Worm (Caenorhabditis elegans) whole organism, L1 larva: ENCODE data around the gene R10E9.4.
A peak's percentile ranks its signal among the peaks of the same experiment; 100 is the strongest.

Experiments used
- C04F5.9 ChIP-seq: sonication (generic microtip); optimal IDR thresholded peaks from 2 replicates; lab custom pipeline; 2016; ENCODE audit warnings: missing genetic modification characterization, missing compliant biosample characterization
- C16A3.4 ChIP-seq: fragments of 150-350 bp; optimal IDR thresholded peaks from 2 replicates; lab custom pipeline; 2014; ENCODE audit warnings: missing biosample characterization, missing genetic modification characterization
- C34B4.2 ChIP-seq: sonication (generic microtip); optimal IDR thresholded peaks from 2 replicates; lab custom pipeline; 2017; ENCODE audit warnings: mild to moderate bottlenecking, missing genetic modification characterization, missing compliant biosample characterization
- F16B12.6 ChIP-seq: fragments of 150-350 bp; optimal IDR thresholded peaks from 2 replicates; lab custom pipeline; 2014; ENCODE audit warnings: missing biosample characterization, missing genetic modification characterization
- Y116A8C.19 ChIP-seq: sonication (generic microtip); optimal IDR thresholded peaks from 2 replicates; lab custom pipeline; 2016; ENCODE audit warnings: missing compliant biosample characterization, missing genetic modification characterization, borderline replicate concordance
- ama-1 ChIP-seq: fragments of 150-350 bp; optimal IDR thresholded peaks from 2 replicates; lab custom pipeline; 2014
- ceh-8 ChIP-seq: fragments of 200-800 bp; sonication (Bioruptor generic); optimal IDR thresholded peaks from 2 replicates; lab custom pipeline; 2018; ENCODE audit warnings: mild to moderate bottlenecking, missing genetic modification characterization, moderate library complexity, missing compliant biosample characterization
- ceh-88 ChIP-seq: fragments of 200-800 bp; sonication (Bioruptor generic); IDR thresholded peaks from 2 replicates; pipeline ENCODE4 v1.3.6; 2022; ENCODE audit warnings: missing genetic modification characterization, missing compliant biosample characterization
- ces-1 ChIP-seq: fragments of 150-350 bp; optimal IDR thresholded peaks from 2 replicates; lab custom pipeline; 2014; ENCODE audit warnings: missing biosample characterization, missing genetic modification reagents, missing genetic modification characterization
- egl-27 ChIP-seq, 2 experiments: fragments of 150-350 bp in 1 of 2; sonication (generic microtip); optimal IDR thresholded peaks; 3 replicates each; lab custom pipeline; 2017 to 2018; ENCODE audit warnings: missing biosample characterization in 2 of 2, missing genetic modification characterization in 2 of 2, missing genetic modification reagents in 2 of 2
- elt-2 ChIP-seq: sonication (generic microtip); optimal IDR thresholded peaks from 2 replicates; lab custom pipeline; 2016; ENCODE audit warnings: missing genetic modification characterization, mild to moderate bottlenecking, inconsistent platforms, missing compliant biosample characterization, missing genetic modification reagents
- hlh-17 ChIP-seq: fragments of 200-800 bp; sonication (Bioruptor generic); optimal IDR thresholded peaks from 2 replicates; lab custom pipeline; 2018; ENCODE audit warnings: missing genetic modification characterization, mild to moderate bottlenecking, missing compliant biosample characterization, moderate library complexity, borderline replicate concordance
- hpl-2 ChIP-seq: fragments of 150-350 bp; optimal IDR thresholded peaks from 2 replicates; lab custom pipeline; 2014; ENCODE audit warnings: missing biosample characterization, missing genetic modification reagents, missing genetic modification characterization
- irx-1 ChIP-seq: sonication (generic microtip); optimal IDR thresholded peaks from 2 replicates; lab custom pipeline; 2016; ENCODE audit warnings: missing genetic modification characterization, missing compliant biosample characterization
- isw-1 ChIP-seq: fragments of 200-800 bp; sonication (Bioruptor generic); IDR thresholded peaks from 2 replicates; pipeline ENCODE4 v1.3.6; 2022; ENCODE audit warnings: missing genetic modification characterization, missing compliant biosample characterization
- jun-1 ChIP-seq: fragments of 150-350 bp; optimal IDR thresholded peaks from 2 replicates; lab custom pipeline; 2014; ENCODE audit warnings: missing biosample characterization, missing genetic modification reagents, missing genetic modification characterization
- lin-13 ChIP-seq: fragments of 150-350 bp; optimal IDR thresholded peaks from 2 replicates; lab custom pipeline; 2014; ENCODE audit warnings: missing biosample characterization, missing genetic modification reagents, missing genetic modification characterization
- lin-35 ChIP-seq, 2 experiments: fragments of 150-350 bp; optimal IDR thresholded peaks; 2 replicates each; lab custom pipeline; 2014; ENCODE audit warnings: missing biosample characterization in 2 of 2, missing genetic modification characterization in 2 of 2, missing genetic modification reagents in 2 of 2
- lin-39 ChIP-seq: fragments of 150-350 bp; optimal IDR thresholded peaks from 2 replicates; lab custom pipeline; 2014; ENCODE audit warnings: missing biosample characterization, missing genetic modification reagents, missing genetic modification characterization
- lir-3 ChIP-seq: sonication (generic microtip); optimal IDR thresholded peaks from 2 replicates; lab custom pipeline; 2016; ENCODE audit warnings: mild to moderate bottlenecking, missing genetic modification characterization, moderate library complexity, missing compliant biosample characterization; ENCODE audit not compliant: poor library complexity
- mdl-1 ChIP-seq, 2 experiments: fragments of 150-350 bp; optimal IDR thresholded peaks; 2 replicates each; lab custom pipeline; 2014 to 2017; ENCODE audit warnings: missing biosample characterization in 2 of 2, missing genetic modification characterization in 2 of 2, inconsistent platforms in 1 of 2
- mep-1 ChIP-seq: fragments of 150-350 bp; optimal IDR thresholded peaks from 2 replicates; lab custom pipeline; 2014; ENCODE audit warnings: missing biosample characterization, missing genetic modification characterization
- nhr-20 ChIP-seq: sonication (generic microtip); optimal IDR thresholded peaks from 2 replicates; lab custom pipeline; 2016; ENCODE audit warnings: mild to moderate bottlenecking, missing genetic modification characterization, missing compliant biosample characterization
- nhr-28 ChIP-seq: fragments of 150-350 bp; optimal IDR thresholded peaks from 2 replicates; lab custom pipeline; 2014; ENCODE audit warnings: missing biosample characterization, missing genetic modification characterization
- nhr-47 ChIP-seq: sonication (generic microtip); optimal IDR thresholded peaks from 2 replicates; lab custom pipeline; 2016; ENCODE audit warnings: mild to moderate bottlenecking, missing genetic modification characterization, moderate library complexity, missing compliant biosample characterization
- nhr-84 ChIP-seq: sonication (generic microtip); optimal IDR thresholded peaks from 2 replicates; lab custom pipeline; 2017; ENCODE audit warnings: missing biosample characterization, missing genetic modification characterization
- pag-3 ChIP-seq: sonication (generic microtip); optimal IDR thresholded peaks from 2 replicates; lab custom pipeline; 2017; ENCODE audit warnings: missing genetic modification characterization, mild to moderate bottlenecking, missing compliant biosample characterization, antibody characterized with exemption, borderline replicate concordance; ENCODE audit not compliant: insufficient read depth
- pqm-1 ChIP-seq: sonication (generic microtip); optimal IDR thresholded peaks from 3 replicates; lab custom pipeline; 2017; ENCODE audit warnings: missing biosample characterization, missing genetic modification characterization
- snpc-4 ChIP-seq: fragments of 150-350 bp; optimal IDR thresholded peaks from 2 replicates; lab custom pipeline; 2014; ENCODE audit warnings: missing biosample characterization, missing genetic modification characterization
- sup-37 ChIP-seq: fragments of 200-800 bp; sonication (Bioruptor generic); optimal IDR thresholded peaks from 2 replicates; lab custom pipeline; 2018; ENCODE audit warnings: mild to moderate bottlenecking, missing genetic modification characterization, missing compliant biosample characterization
- swsn-7 ChIP-seq: sonication (generic microtip); optimal IDR thresholded peaks from 2 replicates; lab custom pipeline; 2016; ENCODE audit warnings: missing genetic modification characterization, missing compliant biosample characterization
- unc-130 ChIP-seq: fragments of 150-350 bp; optimal IDR thresholded peaks from 2 replicates; lab custom pipeline; 2017; ENCODE audit warnings: missing biosample characterization, missing genetic modification characterization, inconsistent platforms
- unc-62 ChIP-seq: fragments of 150-350 bp; optimal IDR thresholded peaks from 2 replicates; lab custom pipeline; 2014; ENCODE audit warnings: missing biosample characterization, missing genetic modification reagents, missing genetic modification characterization
- unc-98 ChIP-seq: fragments of 200-800 bp; sonication (Bioruptor generic); IDR thresholded peaks from 2 replicates; pipeline ENCODE4 v1.3.6; 2022; ENCODE audit warnings: missing genetic modification characterization, missing compliant biosample characterization
- vab-15 ChIP-seq: sonication (generic microtip); optimal IDR thresholded peaks from 2 replicates; lab custom pipeline; 2017; ENCODE audit warnings: missing genotype, mild to moderate bottlenecking, missing genetic modification characterization, missing compliant biosample characterization
- zag-1 ChIP-seq: fragments of 150-350 bp; optimal IDR thresholded peaks from 2 replicates; lab custom pipeline; 2014; ENCODE audit warnings: missing biosample characterization, missing genetic modification characterization
- zip-4 ChIP-seq: fragments of 200-800 bp; sonication (Bioruptor generic); optimal IDR thresholded peaks from 2 replicates; lab custom pipeline; 2018; ENCODE audit warnings: mild to moderate bottlenecking, missing genetic modification characterization, moderate library complexity, missing compliant biosample characterization

The R10E9.4 gene

DNA sequence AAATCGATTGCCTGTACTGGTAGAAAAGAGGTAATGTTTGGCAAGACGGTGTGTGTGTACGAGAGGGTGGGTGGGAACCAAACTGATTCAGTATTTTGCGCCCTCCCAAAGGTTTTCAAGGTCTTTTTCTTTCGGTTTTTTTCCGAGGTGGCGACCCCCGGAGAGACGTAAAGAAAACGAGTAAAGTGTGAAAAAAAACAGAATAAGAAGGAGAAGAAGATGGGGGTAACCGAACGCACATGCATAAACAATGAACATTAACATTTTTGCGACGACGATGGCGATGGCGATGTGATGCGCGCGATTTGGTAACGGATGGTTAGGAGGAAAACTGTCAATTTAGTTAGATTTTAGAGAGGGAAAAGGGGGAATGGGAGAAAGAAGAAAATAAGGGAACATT lies 5.9 kb upstream of the R10E9.4 start (continued):
- TF ChIP-seq unc-98 (GFP tag; lab: Robert Waterston, UW) (no peak), ceh-8 (GFP tag; lab: Kevin White, UChicago) (no peak), sup-37 (GFP tag; lab: Kevin White, UChicago) (no peak), F16B12.6 (no peak), lir-3 (tag; lab: Kevin White, UChicago) (no peak), ama-1 (lab: Kevin White, UChicago) (no peak), unc-62 (GFP tag; lab: Kevin White, UChicago) (no peak), ces-1 (GFP tag; lab: Kevin White, UChicago) (no peak), ceh-88 (GFP tag; lab: Robert Waterston, UW) (no peak), swsn-7 (tag; lab: Kevin White, UChicago) (no peak), C04F5.9 (tag; lab: Kevin White, UChicago) (no peak), mep-1 (peak; percentile 22), nhr-28 (no peak)

ce11 chrIII:3976992-3977391 lies 4.4 kb upstream of the R10E9.4 start:
- peak in 1 of 2 experiments; percentile 5 for TF ChIP-seq mdl-1 (tag; optimal IDR thresholded peaks at IDR 0.05; lab: Kevin White, UChicago)
- no peak for TF ChIP-seq zag-1
- peak in 1 of 2 experiments; percentile 23 for TF ChIP-seq lin-35 (GFP tag; optimal IDR thresholded peaks at IDR 0.05; lab: Kevin White, UChicago)

DNA sequence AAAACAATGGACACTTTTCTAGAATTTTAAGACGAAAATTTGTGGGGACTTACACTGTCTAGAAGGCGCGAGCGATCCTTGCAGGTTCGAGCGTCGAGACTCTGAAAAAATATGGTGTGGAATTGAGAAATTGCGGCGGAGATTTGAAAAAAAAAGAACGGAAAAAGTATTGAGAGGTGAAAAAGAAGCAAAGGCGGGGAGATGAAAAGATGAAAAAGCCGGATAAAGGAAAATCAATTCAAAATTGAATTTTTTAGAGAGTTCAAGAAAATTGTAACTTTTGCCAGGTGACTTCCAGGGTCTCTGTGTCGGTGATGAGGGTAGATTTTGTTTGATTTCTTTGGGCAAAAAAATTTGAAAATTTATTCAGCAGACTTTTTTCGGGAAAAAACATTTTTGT lies 3.7 kb upstream of the R10E9.4 start, which contains the start of gene msi-1:
Gene msi-1 (minus strand): TSS at position 101 of the 400 bp plus-strand sequence.
- no peak for TF ChIP-seq vab-15 (tag; lab: Kevin White, UChicago)
- no peak for TF ChIP-seq zip-4 (GFP tag; lab: Kevin White, UChicago)
- no peak for TF ChIP-seq elt-2 (tag; lab: Kevin White, UChicago)
- no peak for TF ChIP-seq nhr-20 (tag; lab: Kevin White, UChicago)
- no peak for TF ChIP-seq egl-27 (tag; optimal IDR thresholded peaks at IDR 0.05; lab: Kevin White, UChicago)
- no peak for TF ChIP-seq irx-1 (tag; lab: Kevin White, UChicago)
- TF ChIP-seq C34B4.2 (tag; lab: Kevin White, UChicago) = no peak
- TF ChIP-seq lir-3 (tag; lab: Kevin White, UChicago) = no peak
- no peak for TF ChIP-seq nhr-47
- TF ChIP-seq C16A3.4 (tag; lab: Kevin White, UChicago) = no peak

DNA sequence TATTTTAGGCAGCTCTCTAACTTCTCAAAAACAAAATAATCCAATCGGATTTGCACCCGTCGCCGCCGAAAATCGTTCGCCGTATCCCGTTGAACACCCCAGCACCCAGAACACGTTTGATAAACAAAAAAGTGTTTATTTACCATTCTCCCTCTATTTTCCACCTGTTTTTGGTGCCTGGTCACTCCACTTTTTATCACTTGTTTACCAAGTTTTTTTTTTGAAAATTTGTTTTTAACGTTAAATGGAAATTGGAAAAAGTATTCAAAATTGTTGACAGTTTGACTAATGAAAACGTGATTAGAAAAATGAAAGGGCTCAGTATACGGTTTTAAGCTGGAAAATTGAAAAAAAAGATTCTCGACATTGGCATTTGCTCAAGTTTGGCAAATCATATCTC lies 2.4 kb upstream of the R10E9.4 start:
- no peak for TF ChIP-seq nhr-84 (tag; lab: Kevin White, UChicago)
- TF ChIP-seq swsn-7 (tag; lab: Kevin White, UChicago) = no peak
- no peak for TF ChIP-seq nhr-47
- no peak for TF ChIP-seq mep-1
- TF ChIP-seq snpc-4 (tag; lab: Kevin White, UChicago) = no peak
- no peak for TF ChIP-seq Y116A8C.19 (tag; lab: Kevin White, UChicago)
- no peak for TF ChIP-seq C04F5.9 (tag; lab: Kevin White, UChicago)
- TF ChIP-seq C34B4.2 (tag; lab: Kevin White, UChicago) = no peak
- TF ChIP-seq, all 84 proteins: peak for 0

ce11 chrIII:3974503-3974902 lies 1.9 kb upstream of the R10E9.4 start:
- TF ChIP-seq ceh-8 (GFP tag; lab: Kevin White, UChicago) = no peak
- TF ChIP-seq swsn-7 (tag; lab: Kevin White, UChicago) = no peak
- TF ChIP-seq isw-1 (GFP tag; lab: Robert Waterston, UW) = no peak
- no peak for TF ChIP-seq unc-130 (tag; lab: Kevin White, UChicago)
- no peak for TF ChIP-seq hlh-17 (GFP tag; lab: Kevin White, UChicago)
- TF ChIP-seq lin-39 = no peak
- TF ChIP-seq nhr-84 (tag; lab: Kevin White, UChicago) = no peak
- no peak for TF ChIP-seq pqm-1
- TF ChIP-seq jun-1 (tag; lab: Kevin White, UChicago) = no peak
- no peak for TF ChIP-seq pag-3 (tag; lab: Kevin White, UChicago)
- no peak for TF ChIP-seq lin-13
- TF ChIP-seq hpl-2 = no peak
- TF ChIP-seq ces-1 (GFP tag; lab: Kevin White, UChicago) = no peak
